Worm (Caenorhabditis elegans) whole organism, late embryonic: Measurements from ENCODE around the gene yars-2.

ENCODE experiments used
- C08G9.2 ChIP-seq: sonication (generic microtip); optimal IDR thresholded peaks from 2 replicates; lab custom pipeline; 2016; ENCODE audit warnings: mild to moderate bottlenecking, missing genetic modification characterization, moderate library complexity, missing compliant biosample characterization
- C38D4.7 ChIP-seq: fragments of 200-800 bp; sonication (Bioruptor generic); optimal IDR thresholded peaks from 2 replicates; lab custom pipeline; 2018; ENCODE audit warnings: mild to moderate bottlenecking, missing genetic modification characterization, moderate library complexity, missing compliant biosample characterization
- K02D7.2 ChIP-seq: sonication (generic microtip); optimal IDR thresholded peaks from 2 replicates; lab custom pipeline; 2017; ENCODE audit warnings: mild to moderate bottlenecking, missing genetic modification characterization, missing compliant biosample characterization
- K09A11.1 ChIP-seq: sonication (generic microtip); optimal IDR thresholded peaks from 2 replicates; lab custom pipeline; 2017; ENCODE audit warnings: antibody characterized with exemption, mild to moderate bottlenecking, missing genetic modification characterization, missing compliant biosample characterization; ENCODE audit not compliant: insufficient read depth
- T23F11.4 ChIP-seq: fragments of 200-800 bp; sonication (Bioruptor generic); optimal IDR thresholded peaks from 2 replicates; lab custom pipeline; 2018; ENCODE audit warnings: mild to moderate bottlenecking, missing genetic modification characterization, missing compliant biosample characterization
- ahr-1 ChIP-seq: sonication (generic microtip); optimal IDR thresholded peaks from 2 replicates; lab custom pipeline; 2016; ENCODE audit warnings: missing genetic modification characterization, missing compliant biosample characterization
- ama-1 ChIP-seq: fragments of 150-350 bp; optimal IDR thresholded peaks from 2 replicates; lab custom pipeline; 2014
- ceh-14 ChIP-seq: sonication (generic microtip); optimal IDR thresholded peaks from 2 replicates; lab custom pipeline; 2016; ENCODE audit warnings: missing genotype, missing genetic modification characterization, missing compliant biosample characterization
- ceh-19 ChIP-seq: fragments of 200-800 bp; sonication (Bioruptor generic); optimal IDR thresholded peaks from 2 replicates; lab custom pipeline; 2018; ENCODE audit warnings: mild to moderate bottlenecking, missing genetic modification characterization, missing compliant biosample characterization
- ceh-2 ChIP-seq: sonication (generic microtip); optimal IDR thresholded peaks from 2 replicates; lab custom pipeline; 2016; ENCODE audit warnings: missing genotype, missing genetic modification characterization, missing compliant biosample characterization
- ceh-30 ChIP-seq: fragments of 150-350 bp; optimal IDR thresholded peaks from 2 replicates; lab custom pipeline; 2014; ENCODE audit warnings: missing biosample characterization, missing genetic modification characterization
- ceh-31 ChIP-seq: sonication (generic microtip); optimal IDR thresholded peaks from 2 replicates; lab custom pipeline; 2016; ENCODE audit warnings: missing genetic modification characterization, missing compliant biosample characterization
- ceh-34 ChIP-seq: sonication (generic microtip); optimal IDR thresholded peaks from 2 replicates; lab custom pipeline; 2016; ENCODE audit warnings: mild to moderate bottlenecking, missing genetic modification characterization, missing compliant biosample characterization
- ceh-45 ChIP-seq: fragments of 200-800 bp; sonication (Bioruptor generic); IDR thresholded peaks from 2 replicates; pipeline ENCODE4 v1.3.6; 2022; ENCODE audit warnings: missing genetic modification reagents, missing genetic modification characterization, missing compliant biosample characterization
- ceh-48 ChIP-seq: sonication (generic microtip); optimal IDR thresholded peaks from 2 replicates; lab custom pipeline; 2016; ENCODE audit warnings: missing genetic modification characterization, inconsistent platforms, missing compliant biosample characterization
- ceh-6 ChIP-seq: fragments of 200-800 bp; sonication (Bioruptor generic); optimal IDR thresholded peaks from 2 replicates; lab custom pipeline; 2018; ENCODE audit warnings: mild to moderate bottlenecking, missing genetic modification characterization, missing compliant biosample characterization
- ceh-9 ChIP-seq: sonication (generic microtip); optimal IDR thresholded peaks from 2 replicates; lab custom pipeline; 2016; ENCODE audit warnings: mild to moderate bottlenecking, missing genetic modification characterization, inconsistent platforms, missing compliant biosample characterization
- dmd-4 ChIP-seq: sonication (generic microtip); optimal IDR thresholded peaks from 2 replicates; lab custom pipeline; 2016; ENCODE audit warnings: borderline replicate concordance, missing genetic modification characterization, missing compliant biosample characterization
- dve-1 ChIP-seq: sonication (generic microtip); optimal IDR thresholded peaks from 2 replicates; lab custom pipeline; 2017; ENCODE audit warnings: antibody characterized with exemption, mild to moderate bottlenecking, missing genetic modification characterization, missing compliant biosample characterization
- elt-2 ChIP-seq: sonication (generic microtip); optimal IDR thresholded peaks from 2 replicates; lab custom pipeline; 2016; ENCODE audit warnings: missing genetic modification reagents, missing genetic modification characterization, missing compliant biosample characterization
- elt-4 ChIP-seq: sonication (generic microtip); optimal IDR thresholded peaks from 2 replicates; lab custom pipeline; 2016; ENCODE audit warnings: missing genetic modification characterization, missing compliant biosample characterization
- ets-4 ChIP-seq: sonication (generic microtip); optimal IDR thresholded peaks from 2 replicates; lab custom pipeline; 2016; ENCODE audit warnings: missing genetic modification characterization, missing compliant biosample characterization
- fax-1 ChIP-seq: sonication (generic microtip); optimal IDR thresholded peaks from 2 replicates; lab custom pipeline; 2016; ENCODE audit warnings: missing genotype, missing genetic modification characterization, missing compliant biosample characterization
- fkh-10 ChIP-seq: fragments of 150-350 bp; optimal IDR thresholded peaks from 2 replicates; lab custom pipeline; 2014; ENCODE audit warnings: missing biosample characterization, missing genetic modification reagents, missing genetic modification characterization
- fkh-6 ChIP-seq: sonication (generic microtip); optimal IDR thresholded peaks from 2 replicates; lab custom pipeline; 2016; ENCODE audit warnings: missing genetic modification characterization, missing compliant biosample characterization
- gmeb-2 ChIP-seq: sonication (generic microtip); optimal IDR thresholded peaks from 2 replicates; lab custom pipeline; 2016; ENCODE audit warnings: missing genetic modification characterization, inconsistent platforms, missing compliant biosample characterization
- hlh-15 ChIP-seq: sonication (generic microtip); optimal IDR thresholded peaks from 2 replicates; lab custom pipeline; 2016; ENCODE audit warnings: missing genetic modification characterization, missing compliant biosample characterization
- hlh-30 ChIP-seq: sonication (generic microtip); optimal IDR thresholded peaks from 2 replicates; lab custom pipeline; 2017; ENCODE audit warnings: antibody characterized with exemption, missing genetic modification characterization, missing compliant biosample characterization; ENCODE audit not compliant: insufficient read depth
- hlh-6 ChIP-seq: sonication (generic microtip); optimal IDR thresholded peaks from 2 replicates; lab custom pipeline; 2016; ENCODE audit warnings: missing genotype, missing genetic modification characterization, missing compliant biosample characterization
- hlh-8 ChIP-seq: sonication (generic microtip); optimal IDR thresholded peaks from 2 replicates; lab custom pipeline; 2016; ENCODE audit warnings: missing genotype, missing genetic modification characterization, missing compliant biosample characterization
- lim-6 ChIP-seq: sonication (generic microtip); optimal IDR thresholded peaks from 2 replicates; lab custom pipeline; 2016; ENCODE audit warnings: missing genetic modification characterization, missing compliant biosample characterization
- mec-3 ChIP-seq: sonication (generic microtip); optimal IDR thresholded peaks from 2 replicates; lab custom pipeline; 2016; ENCODE audit warnings: borderline replicate concordance, missing genetic modification characterization, missing compliant biosample characterization
- nhr-11 ChIP-seq: fragments of 150-350 bp; optimal IDR thresholded peaks from 2 replicates; lab custom pipeline; 2014; ENCODE audit warnings: missing biosample characterization, missing genetic modification characterization
- npax-4 ChIP-seq: sonication (generic microtip); optimal IDR thresholded peaks from 2 replicates; lab custom pipeline; 2016; ENCODE audit warnings: missing genetic modification characterization, missing compliant biosample characterization
- odd-2 ChIP-seq: sonication (generic microtip); optimal IDR thresholded peaks from 2 replicates; lab custom pipeline; 2017; ENCODE audit warnings: antibody characterized with exemption, mild to moderate bottlenecking, missing genetic modification characterization, missing compliant biosample characterization
- pha-2 ChIP-seq: sonication (generic microtip); optimal IDR thresholded peaks from 2 replicates; lab custom pipeline; 2017; ENCODE audit warnings: mild to moderate bottlenecking, missing genetic modification characterization, missing compliant biosample characterization
- pha-4 ChIP-seq: fragments of 150-350 bp; optimal IDR thresholded peaks from 2 replicates; lab custom pipeline; 2018; ENCODE audit warnings: missing biosample characterization, missing genetic modification reagents, missing genetic modification characterization
- pqm-1 ChIP-seq: sonication (generic microtip); optimal IDR thresholded peaks from 2 replicates; lab custom pipeline; 2016; ENCODE audit warnings: missing genetic modification characterization, missing compliant biosample characterization
- ref-2 ChIP-seq: sonication (generic microtip); optimal IDR thresholded peaks from 2 replicates; lab custom pipeline; 2016; ENCODE audit warnings: missing genetic modification characterization, missing compliant biosample characterization
- sdc-2 ChIP-seq: sonication (generic microtip); optimal IDR thresholded peaks from 2 replicates; lab custom pipeline; 2016; ENCODE audit warnings: missing genotype, missing genetic modification characterization, missing compliant biosample characterization
- sox-4 ChIP-seq: sonication (generic microtip); optimal IDR thresholded peaks from 2 replicates; lab custom pipeline; 2017; ENCODE audit warnings: mild to moderate bottlenecking, missing genetic modification characterization, inconsistent platforms, missing compliant biosample characterization
- tbx-2 ChIP-seq: sonication (generic microtip); optimal IDR thresholded peaks from 2 replicates; lab custom pipeline; 2016; ENCODE audit warnings: missing genetic modification characterization, missing compliant biosample characterization
- tbx-7 ChIP-seq: sonication (generic microtip); optimal IDR thresholded peaks from 2 replicates; lab custom pipeline; 2016; ENCODE audit warnings: missing genotype, missing genetic modification characterization, missing compliant biosample characterization
- ttx-3 ChIP-seq: sonication (generic microtip); optimal IDR thresholded peaks from 2 replicates; lab custom pipeline; 2016; ENCODE audit warnings: missing genetic modification reagents, missing genetic modification characterization, missing compliant biosample characterization
- unc-3 ChIP-seq, 2 experiments: fragments of 200-800 bp in 1 of 2; sonication (Bioruptor generic) in 1 of 2; sonication (generic microtip) in 1 of 2; conservative IDR thresholded peaks in 1 of 2; optimal IDR thresholded peaks in 1 of 2; 2 replicates each; pipeline versions ENCODE4 v1.3.6 to Lab custom; 2016 to 2022; ENCODE audit warnings: missing compliant biosample characterization in 2 of 2, missing genetic modification characterization in 2 of 2, missing genetic modification reagents in 1 of 2
- unc-42 ChIP-seq: sonication (generic microtip); optimal IDR thresholded peaks from 2 replicates; lab custom pipeline; 2016; ENCODE audit warnings: missing genotype, missing genetic modification characterization, missing compliant biosample characterization
- unc-55 ChIP-seq: sonication (generic microtip); optimal IDR thresholded peaks from 2 replicates; lab custom pipeline; 2017; ENCODE audit warnings: missing biosample characterization, missing genetic modification reagents, missing genetic modification characterization
- zip-5 ChIP-seq: sonication (generic microtip); optimal IDR thresholded peaks from 2 replicates; lab custom pipeline; 2016; ENCODE audit warnings: missing genetic modification characterization, missing compliant biosample characterization
- ztf-16 ChIP-seq: sonication (generic microtip); optimal IDR thresholded peaks from 2 replicates; lab custom pipeline; 2017; ENCODE audit warnings: missing genetic modification characterization, missing compliant biosample characterization

yars-2 gene

ce11 chrIV:4712376-4712775 lies at the start of gene yars-2:
TSS of gene yars-2 (minus strand) at chrIV:4712624.
- peak; percentile 31 for TF ChIP-seq elt-2 (tag; lab: Kevin White, UChicago)
- no peak for TF ChIP-seq ceh-30 (tag; lab: Kevin White, UChicago)
- peak; percentile 73 for TF ChIP-seq tbx-2 (tag; lab: Kevin White, UChicago)
- TF ChIP-seq ttx-3 (tag; lab: Kevin White, UChicago), result no peak
- TF ChIP-seq dve-1 (tag; lab: Kevin White, UChicago), result no peak
- no peak for TF ChIP-seq hlh-30 (tag; lab: Kevin White, UChicago)
- no peak for TF ChIP-seq lim-6 (tag; lab: Kevin White, UChicago)
- peak; percentile 74 for TF ChIP-seq ceh-31 (tag; lab: Kevin White, UChicago)
- no peak for TF ChIP-seq mec-3 (tag; lab: Kevin White, UChicago)
- TF ChIP-seq fkh-10, result no peak
- TF ChIP-seq K02D7.2 (tag; lab: Kevin White, UChicago), result no peak
- TF ChIP-seq fax-1, result peak; percentile 27
- no peak for TF ChIP-seq ceh-34
- TF ChIP-seq unc-3 (GFP tag; conservative IDR thresholded peaks at IDR 0.05; lab: Robert Waterston, UW), result no peak
- TF ChIP-seq unc-3 (tag; optimal IDR thresholded peaks at IDR 0.05; lab: Kevin White, UChicago), result no peak
- no peak for TF ChIP-seq fkh-6 (tag; lab: Kevin White, UChicago)
- no peak for TF ChIP-seq K09A11.1
- no peak for TF ChIP-seq pqm-1 (tag; lab: Kevin White, UChicago)
- TF ChIP-seq ahr-1, result no peak
- no peak for TF ChIP-seq ama-1 (lab: Kevin White, UChicago)
- TF ChIP-seq dmd-4 (tag; lab: Kevin White, UChicago), result no peak
- no peak for TF ChIP-seq odd-2 (tag; lab: Kevin White, UChicago)
- TF ChIP-seq ref-2 (tag; lab: Kevin White, UChicago), result peak; percentile 33
- TF ChIP-seq hlh-6 (tag; lab: Kevin White, UChicago), result no peak
- no peak for TF ChIP-seq ceh-14 (tag; lab: Kevin White, UChicago)
- TF ChIP-seq T23F11.4, result no peak
- TF ChIP-seq hlh-15, result no peak
- TF ChIP-seq ceh-48 (tag; lab: Kevin White, UChicago), result no peak
- TF ChIP-seq ztf-16, result no peak
- TF ChIP-seq sox-4 (tag; lab: Kevin White, UChicago), result no peak
- peak; percentile 16 for TF ChIP-seq tbx-7 (tag; lab: Kevin White, UChicago)
- no peak for TF ChIP-seq unc-42 (tag; lab: Kevin White, UChicago)
- no peak for TF ChIP-seq pha-2
- no peak for TF ChIP-seq pha-4 (tag; lab: Kevin White, UChicago)
- TF ChIP-seq hlh-8 (tag; lab: Kevin White, UChicago), result peak; percentile 13
- no peak for TF ChIP-seq ceh-6 (GFP tag; lab: Kevin White, UChicago)
- no peak for TF ChIP-seq gmeb-2
- TF ChIP-seq unc-55, result no peak
- peak; percentile 83 for TF ChIP-seq ceh-2 (tag; lab: Kevin White, UChicago)
- peak; percentile 26 for TF ChIP-seq zip-5
- peak; percentile 59 for TF ChIP-seq ets-4 (tag; lab: Kevin White, UChicago)
- peak; percentile 63 for TF ChIP-seq C08G9.2 (tag; lab: Kevin White, UChicago)
- TF ChIP-seq C38D4.7 (GFP tag; lab: Kevin White, UChicago), result no peak

ce11 chrIV:4760378-4761084 lies 48.1 kb upstream of the yars-2 start, which contains the start of the genes memi-1 and cyp-31A3:
TSS of gene memi-1 (minus strand) at chrIV:4760428.
TSS of gene cyp-31A3 (plus strand) at chrIV:4761049.
- TF ChIP-seq unc-55, result no peak
- no peak for TF ChIP-seq zip-5
- no peak for TF ChIP-seq hlh-8 (tag; lab: Kevin White, UChicago)
- no peak for TF ChIP-seq ceh-9 (tag; lab: Kevin White, UChicago)
- TF ChIP-seq tbx-2 (tag; lab: Kevin White, UChicago), result no peak
- TF ChIP-seq fax-1, result no peak
- no peak for TF ChIP-seq nhr-11 (tag; lab: Kevin White, UChicago)
- TF ChIP-seq ama-1 (lab: Kevin White, UChicago), result no peak
- no peak for TF ChIP-seq ceh-48 (tag; lab: Kevin White, UChicago)
- no peak for TF ChIP-seq ceh-45 (GFP tag; lab: Robert Waterston, UW)
- no peak for TF ChIP-seq elt-4 (tag; lab: Kevin White, UChicago)
- no peak for TF ChIP-seq ceh-19 (GFP tag; lab: Kevin White, UChicago)
- no peak for TF ChIP-seq sdc-2 (tag; lab: Kevin White, UChicago)
- no peak for TF ChIP-seq ref-2 (tag; lab: Kevin White, UChicago)
- no peak for TF ChIP-seq npax-4
- no peak for TF ChIP-seq hlh-30 (tag; lab: Kevin White, UChicago)
- no peak for TF ChIP-seq fkh-10
- TF ChIP-seq unc-42 (tag; lab: Kevin White, UChicago), result no peak
